Fruit fly (Drosophila melanogaster): ENCODE measurements around the gene eIF4H1.

The eIF4H1 gene

dm6 chrX:16414451-16415368, 33.8 kb upstream of the eIF4H1 start, which contains the start of gene Traf-like:
TSS of gene Traf-like (plus strand) at chrX:16415046.
- TF ChIP-seq rn (GFP tag; IDR thresholded peaks at IDR 0.05) (no peak), CG15710 (tag; optimal IDR thresholded peaks at IDR 0.05) (no peak), CG8301 (tag; optimal IDR thresholded peaks at IDR 0.05) (no peak), gl (tag; optimal IDR thresholded peaks at IDR 0.05) (no peak), CG4496 (GFP tag; IDR thresholded peaks at IDR 0.05) (no peak), CG32121 (GFP tag; IDR thresholded peaks at IDR 0.05) (no peak), Ets98B (GFP tag; IDR thresholded peaks at IDR 0.05) (no peak), EcR (GFP tag; optimal IDR thresholded peaks at IDR 0.05) (peak; percentile 5), CG14655 (GFP tag; optimal IDR thresholded peaks at IDR 0.05) (no peak), Pif1B (GFP tag; optimal IDR thresholded peaks at IDR 0.05) (peak; percentile 5)

- TF ChIP-seq CG4496 (GFP tag; IDR thresholded peaks at IDR 0.05) (no peak), gl (tag; optimal IDR thresholded peaks at IDR 0.05) (no peak)
Measured at dm6 chrX:16420048-16420447, 28.4 kb upstream of the eIF4H1 start.

dm6 chrX:16420878-16421277, 27.6 kb upstream of the eIF4H1 start:
- TF ChIP-seq CG10348 (GFP tag; IDR thresholded peaks at IDR 0.05): no peak
- no peak for TF ChIP-seq CG4496 (GFP tag; IDR thresholded peaks at IDR 0.05)
- peak; percentile 56 for TF ChIP-seq EcR (GFP tag; optimal IDR thresholded peaks at IDR 0.05)

- TF ChIP-seq CG12605 (GFP tag; IDR thresholded peaks at IDR 0.05) (0 out of 2 replicates have a peak, but pooled peaks have one; percentile 3), CG34367 (tag; optimal IDR thresholded peaks at IDR 0.05) (no peak)
Measured at dm6 chrX:16421899-16422412, 26.5 kb upstream of the eIF4H1 start, which contains the start of gene AnxB11. TSS of gene AnxB11 (minus strand) at chrX:16422265.

dm6 chrX:16422466-16423124, 25.9 kb upstream of the eIF4H1 start, which contains the start of gene hang:
TSS of gene hang (plus strand) at chrX:16422831.
- no peak for TF ChIP-seq CG10348 (GFP tag; IDR thresholded peaks at IDR 0.05)
- no peak for TF ChIP-seq CG14655 (GFP tag; optimal IDR thresholded peaks at IDR 0.05)
- peak; percentile 17 for TF ChIP-seq EcR (GFP tag; optimal IDR thresholded peaks at IDR 0.05)
- peak; percentile 8 for TF ChIP-seq CG8159 (tag; optimal IDR thresholded peaks at IDR 0.05)
- peak; percentile 2 for TF ChIP-seq Snoo (tag; optimal IDR thresholded peaks at IDR 0.05)
- TF ChIP-seq CG34367 (tag; optimal IDR thresholded peaks at IDR 0.05): no peak
- TF ChIP-seq CG32121 (GFP tag; IDR thresholded peaks at IDR 0.05): no peak
- 0 out of 3 replicates have a peak, but pooled peaks have one; percentile 35 for TF ChIP-seq fd96Ca (GFP tag; IDR thresholded peaks at IDR 0.05)
- peak; percentile 23 for TF ChIP-seq Pif1B (GFP tag; optimal IDR thresholded peaks at IDR 0.05)
- peak; percentile 4; the same call in 1 of the 2 replicates for TF ChIP-seq Ets98B (GFP tag; IDR thresholded peaks at IDR 0.05)
- TF ChIP-seq Pif1A (GFP tag; optimal IDR thresholded peaks at IDR 0.05): peak; percentile 26
- TF ChIP-seq CG4496 (GFP tag; IDR thresholded peaks at IDR 0.05): peak; percentile 70
- TF ChIP-seq rn (GFP tag; IDR thresholded peaks at IDR 0.05): no peak
- TF ChIP-seq gl (tag; optimal IDR thresholded peaks at IDR 0.05): no peak

dm6 chrX:16423125-16423509, 25.3 kb upstream of the eIF4H1 start:
- no peak for TF ChIP-seq CG15710 (tag; optimal IDR thresholded peaks at IDR 0.05)
- TF ChIP-seq CG12605 (GFP tag; IDR thresholded peaks at IDR 0.05): peak; percentile 19; the same call in 1 of the 2 replicates
- peak; percentile 81 for TF ChIP-seq fd96Ca (GFP tag; IDR thresholded peaks at IDR 0.05)
- TF ChIP-seq Ets98B (GFP tag; IDR thresholded peaks at IDR 0.05): peak; percentile 79; the same call in 1 of the 2 replicates
- peak; percentile 63 for TF ChIP-seq CG13204 (GFP tag; optimal IDR thresholded peaks at IDR 0.05)
- TF ChIP-seq gl (tag; optimal IDR thresholded peaks at IDR 0.05): no peak
- peak; percentile 69 for TF ChIP-seq CG4496 (GFP tag; IDR thresholded peaks at IDR 0.05)
- TF ChIP-seq CG9948 (tag; optimal IDR thresholded peaks at IDR 0.05): no peak
- TF ChIP-seq CG32121 (GFP tag; IDR thresholded peaks at IDR 0.05): peak; percentile 79

dm6 chrX:16424296-16424695, 24.2 kb upstream of the eIF4H1 start:
- TF ChIP-seq CG13204 (GFP tag; optimal IDR thresholded peaks at IDR 0.05) (peak; percentile 58), CG4496 (GFP tag; IDR thresholded peaks at IDR 0.05) (0 out of 3 replicates have a peak, but pooled peaks have one; percentile 9), CG14655 (GFP tag; optimal IDR thresholded peaks at IDR 0.05) (no peak)
